Comparison of ENCODE assay signal across 3 worm cellular contexts in the genomic region with DNA sequence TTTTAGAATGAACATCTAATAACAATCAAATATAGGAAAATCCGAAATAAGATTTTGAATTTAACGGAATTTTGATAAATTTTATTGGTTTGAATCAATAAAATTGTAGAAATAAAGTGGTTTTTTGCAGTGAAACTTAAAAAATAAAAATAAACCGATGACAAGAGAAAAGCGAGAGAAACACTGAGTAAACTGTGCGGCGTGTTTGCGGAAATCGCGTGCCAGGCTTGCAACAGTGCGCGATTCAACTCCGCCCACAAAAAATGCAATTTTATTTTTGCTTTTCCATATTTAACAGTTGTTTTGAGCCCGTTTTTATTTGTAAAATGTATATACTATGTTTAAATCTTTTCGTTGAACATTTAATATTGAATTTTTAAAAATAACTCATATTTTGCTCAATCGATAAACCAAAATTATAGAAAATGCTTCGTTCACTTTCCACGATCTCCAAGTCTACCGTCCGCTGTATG.
TF ChIP-seq lines count a peak whose summit lies in the region.

A gene (plus strand): TSS at position 423 of the 473 bp plus-strand sequence.

TF ChIP-seq in whole organism, L1 larva, 84 proteins besides CTCF, POLR2A, EP300 and RAD21 (continued from another document and continues in another):
- TF ChIP-seq tbx-2 (tag; optimal IDR thresholded peaks at IDR 0.05; lab: Kevin White, UChicago) (peak; percentile 68), sox-4 (tag; optimal IDR thresholded peaks at IDR 0.05; lab: Kevin White, UChicago) (no peak), unc-98 (GFP tag; IDR thresholded peaks at IDR 0.05; lab: Robert Waterston, UW) (no peak), Y116A8C.19 (tag; optimal IDR thresholded peaks at IDR 0.05; lab: Kevin White, UChicago; ENCODE audit: borderline replicate concordance) (no peak), rnt-1 (tag; optimal IDR thresholded peaks at IDR 0.05; lab: Kevin White, UChicago) (peak; percentile 78), pag-3 (tag; optimal IDR thresholded peaks at IDR 0.05; lab: Kevin White, UChicago; ENCODE audit: borderline replicate concordance, insufficient read depth) (no peak), sup-37 (GFP tag; optimal IDR thresholded peaks at IDR 0.05; lab: Kevin White, UChicago) (no peak), unc-30 (tag; optimal IDR thresholded peaks at IDR 0.05; lab: Kevin White, UChicago) (no peak), hlh-4 (tag; optimal IDR thresholded peaks at IDR 0.05; lab: Kevin White, UChicago) (peak; percentile 5), grh-1 (GFP tag; IDR thresholded peaks at IDR 0.05; lab: Robert Waterston, UW) (peak; percentile 68), nhr-71 (tag; optimal IDR thresholded peaks at IDR 0.05; lab: Kevin White, UChicago) (peak; percentile 69), elt-3 (tag; optimal IDR thresholded peaks at IDR 0.05; lab: Kevin White, UChicago) (peak in 1 of 6 experiments; percentile 5), lin-35 (GFP tag; optimal IDR thresholded peaks at IDR 0.05; lab: Kevin White, UChicago) (peak; percentile 45 to 67), elt-2 (tag; optimal IDR thresholded peaks at IDR 0.05; lab: Kevin White, UChicago) (no peak), C34B4.2 (tag; optimal IDR thresholded peaks at IDR 0.05; lab: Kevin White, UChicago) (no peak), ceh-63 (GFP tag; optimal IDR thresholded peaks at IDR 0.05; lab: Kevin White, UChicago) (no peak), unc-86 (tag; optimal IDR thresholded peaks at IDR 0.05; lab: Kevin White, UChicago) (peak; percentile 15), ceh-88 (GFP tag; IDR thresholded peaks at IDR 0.05; lab: Robert Waterston, UW) (no peak), snpc-4 (tag; optimal IDR thresholded peaks at IDR 0.05; lab: Kevin White, UChicago) (peak; percentile 46), nhr-76 (tag; optimal IDR thresholded peaks at IDR 0.05; lab: Kevin White, UChicago) (no peak), jun-1 (tag; optimal IDR thresholded peaks at IDR 0.05; lab: Kevin White, UChicago) (no peak), ztf-11 (tag; optimal IDR thresholded peaks at IDR 0.05; lab: Kevin White, UChicago) (peak in 1 of 2 experiments; percentile 42), ceh-8 (GFP tag; optimal IDR thresholded peaks at IDR 0.05; lab: Kevin White, UChicago) (no peak), aha-1 (tag; optimal IDR thresholded peaks at IDR 0.05; lab: Kevin White, UChicago) (no peak), mef-2 (tag; optimal IDR thresholded peaks at IDR 0.05; lab: Kevin White, UChicago) (no peak), C04F5.9 (tag; optimal IDR thresholded peaks at IDR 0.05; lab: Kevin White, UChicago) (peak; percentile 34), dpl-1 (GFP tag; optimal IDR thresholded peaks at IDR 0.05; lab: Kevin White, UChicago) (peak; percentile 11 to 59 (median 56)), nhr-84 (tag; optimal IDR thresholded peaks at IDR 0.05; lab: Kevin White, UChicago) (no peak), snu-23 (GFP tag; optimal IDR thresholded peaks at IDR 0.05; lab: Kevin White, UChicago) (peak; percentile 60), egl-13 (tag; optimal IDR thresholded peaks at IDR 0.05; lab: Kevin White, UChicago) (peak; percentile 54), nhr-90 (tag; optimal IDR thresholded peaks at IDR 0.05; lab: Kevin White, UChicago; ENCODE audit: poor library complexity) (peak; percentile 62), F16B12.6 (tag; optimal IDR thresholded peaks at IDR 0.05; lab: Kevin White, UChicago) (no peak), xbp-1 (tag; optimal IDR thresholded peaks at IDR 0.05; lab: Kevin White, UChicago) (peak; percentile 55), unc-130 (tag; optimal IDR thresholded peaks at IDR 0.05; lab: Kevin White, UChicago) (peak; percentile 59), aly-2 (tag; optimal IDR thresholded peaks at IDR 0.05; lab: Kevin White, UChicago) (no peak), lir-3 (tag; optimal IDR thresholded peaks at IDR 0.05; lab: Kevin White, UChicago; ENCODE audit: poor library complexity) (peak; percentile 39), nhr-77 (tag; optimal IDR thresholded peaks at IDR 0.05; lab: Kevin White, UChicago) (no peak), hpl-2 (GFP tag; optimal IDR thresholded peaks at IDR 0.05; lab: Kevin White, UChicago) (peak; percentile 60), lin-15B (tag; optimal IDR thresholded peaks at IDR 0.05; lab: Kevin White, UChicago) (peak; percentile 15), zag-1 (tag; optimal IDR thresholded peaks at IDR 0.05; lab: Kevin White, UChicago) (no peak), pqm-1 (tag; optimal IDR thresholded peaks at IDR 0.05; lab: Kevin White, UChicago) (no peak), ceh-90 (tag; optimal IDR thresholded peaks at IDR 0.05; lab: Kevin White, UChicago) (no peak)

TF ChIP-seq in whole organism, L3 larva, 47 proteins besides CTCF, POLR2A, EP300 and RAD21 (continued from another document):
- no peak for TF ChIP-seq eor-1 (tag; optimal IDR thresholded peaks at IDR 0.05; lab: Kevin White, UChicago)
- TF ChIP-seq fkh-2 (tag; optimal IDR thresholded peaks at IDR 0.05; lab: Kevin White, UChicago): no peak
- peak; percentile 32 for TF ChIP-seq R02D3.7 (tag; optimal IDR thresholded peaks at IDR 0.05; lab: Kevin White, UChicago)
- peak; percentile 38 for TF ChIP-seq nhr-67 (tag; optimal IDR thresholded peaks at IDR 0.05; lab: Kevin White, UChicago)
- TF ChIP-seq fkh-10 (GFP tag; optimal IDR thresholded peaks at IDR 0.05; lab: Kevin White, UChicago): no peak
- TF ChIP-seq pqm-1 (tag; optimal IDR thresholded peaks at IDR 0.05; lab: Kevin White, UChicago): no peak
- TF ChIP-seq snpc-4 (tag; optimal IDR thresholded peaks at IDR 0.05; lab: Kevin White, UChicago): peak; percentile 28
- no peak for TF ChIP-seq nhr-25 (tag; optimal IDR thresholded peaks at IDR 0.05; lab: Kevin White, UChicago)
- TF ChIP-seq elt-2 (tag; optimal IDR thresholded peaks at IDR 0.05; lab: Kevin White, UChicago): peak; percentile 32
- TF ChIP-seq nhr-43 (tag; optimal IDR thresholded peaks at IDR 0.05; lab: Kevin White, UChicago; ENCODE audit: poor library complexity, severe bottlenecking): peak; percentile 74
- TF ChIP-seq elt-1 (tag; optimal IDR thresholded peaks at IDR 0.05; lab: Kevin White, UChicago): no peak
- TF ChIP-seq nhr-12 (tag; optimal IDR thresholded peaks at IDR 0.05; lab: Kevin White, UChicago): no peak
- TF ChIP-seq unc-62 (GFP tag; optimal IDR thresholded peaks at IDR 0.05; lab: Kevin White, UChicago): no peak
- TF ChIP-seq ceh-28 (tag; optimal IDR thresholded peaks at IDR 0.05; lab: Kevin White, UChicago): peak; percentile 48
- no peak for TF ChIP-seq mml-1 (tag; optimal IDR thresholded peaks at IDR 0.05; lab: Kevin White, UChicago)
- no peak for TF ChIP-seq ceh-9 (tag; optimal IDR thresholded peaks at IDR 0.05; lab: Kevin White, UChicago)
- no peak for TF ChIP-seq elt-3 (tag; optimal IDR thresholded peaks at IDR 0.05; lab: Kevin White, UChicago)
- no peak for TF ChIP-seq lsy-12 (tag; optimal IDR thresholded peaks at IDR 0.05; lab: Kevin White, UChicago)

TF ChIP-seq in whole organism, young adult, 124 proteins besides CTCF, POLR2A, EP300 and RAD21 (continued from another document):
- TF ChIP-seq unc-130 (GFP tag; optimal IDR thresholded peaks at IDR 0.05; lab: Kevin White, UChicago) (peak; percentile 8), ZK185.1 (tag; optimal IDR thresholded peaks at IDR 0.05; lab: Kevin White, UChicago; ENCODE audit: poor library complexity, severe bottlenecking) (peak; percentile 16), snpc-1.1 (tag; optimal IDR thresholded peaks at IDR 0.05; lab: Kevin White, UChicago; ENCODE audit: insufficient read depth) (peak; percentile 11), hmg-1.2 (GFP tag; IDR thresholded peaks at IDR 0.05; lab: Robert Waterston, UW) (peak; percentile 35; the same call in 1 of the 2 replicates), egl-44 (GFP tag; IDR thresholded peaks at IDR 0.05; lab: Robert Waterston, UW) (no peak), xnd-1 (tag; optimal IDR thresholded peaks at IDR 0.05; lab: Kevin White, UChicago) (peak; percentile 31), nhr-179 (tag; optimal IDR thresholded peaks at IDR 0.05; lab: Kevin White, UChicago) (no peak), rpc-1 (optimal IDR thresholded peaks at IDR 0.05; lab: Kevin White, UChicago) (peak; percentile 41), rpc-1 (tag; optimal IDR thresholded peaks at IDR 0.05; lab: Kevin White, UChicago) (no peak), fkh-3 (tag; optimal IDR thresholded peaks at IDR 0.05; lab: Kevin White, UChicago) (no peak), nfyb-1 (GFP tag; IDR thresholded peaks at IDR 0.05; lab: Robert Waterston, UW) (peak; percentile 51; the same call in 1 of the 2 replicates), lin-54 (GFP tag; optimal IDR thresholded peaks at IDR 0.05; lab: Kevin White, UChicago) (peak; percentile 30), lin-40 (tag; optimal IDR thresholded peaks at IDR 0.05; lab: Kevin White, UChicago) (peak; percentile 29), attf-3 (GFP tag; conservative IDR thresholded peaks at IDR 0.05; lab: Robert Waterston, UW) (0 out of 2 replicates have a peak, but pooled peaks have one; percentile 23), F52B5.7 (tag; optimal IDR thresholded peaks at IDR 0.05; lab: Kevin White, UChicago) (no peak), lin-26 (GFP tag; IDR thresholded peaks at IDR 0.05; lab: Robert Waterston, UW) (no peak)
TF ChIP-seq in whole organism, young adult: peak in this region for 29.
